Fruit fly (Drosophila melanogaster) whole organism, embryonic: ENCODE data around the gene bol.
A peak's percentile ranks its signal among the peaks of the same experiment; 100 is the strongest.

ENCODE experiments used
- CG10431 ChIP-seq: fragments of 200-800 bp; sonication (Bioruptor generic); optimal IDR thresholded peaks from 3 replicates; lab custom pipeline; 2018; ENCODE audit warnings: missing biosample characterization, mild to moderate bottlenecking, missing genetic modification characterization
- CG11456 ChIP-seq: fragments of 200-800 bp; sonication (Bioruptor generic); IDR thresholded peaks from 3 replicates; pipeline ENCODE4 v1.3.6; 2022; ENCODE audit warnings: missing biosample characterization, missing genetic modification characterization
- CG11504 ChIP-seq: fragments of 200-800 bp; sonication (Bioruptor generic); optimal IDR thresholded peaks from 3 replicates; lab custom pipeline; 2019; ENCODE audit warnings: missing biosample characterization, mild to moderate bottlenecking, missing genetic modification characterization, moderate library complexity
- CG12155 ChIP-seq: fragments of 200-800 bp; sonication (Bioruptor generic); optimal IDR thresholded peaks from 3 replicates; lab custom pipeline; 2016; ENCODE audit warnings: missing biosample characterization, missing genetic modification characterization
- CG12769 ChIP-seq: fragments of 200-800 bp; sonication (Bioruptor generic); optimal IDR thresholded peaks from 2 replicates; lab custom pipeline; 2019; ENCODE audit warnings: missing biosample characterization, mild to moderate bottlenecking, missing genetic modification characterization, moderate library complexity
- CG12942 ChIP-seq: fragments of 200-800 bp; sonication (Bioruptor generic); optimal IDR thresholded peaks from 3 replicates; lab custom pipeline; 2016; ENCODE audit warnings: missing biosample characterization, missing genetic modification characterization
- CG1602 ChIP-seq: fragments of 200-800 bp; sonication (Bioruptor generic); optimal IDR thresholded peaks from 3 replicates; lab custom pipeline; 2016; ENCODE audit warnings: missing biosample characterization, missing genetic modification characterization
- CG16813 ChIP-seq: fragments of 200-800 bp; sonication (Bioruptor generic); IDR thresholded peaks from 3 replicates; pipeline ENCODE4 v1.3.6; 2022; ENCODE audit warnings: missing biosample characterization, missing genetic modification characterization; ENCODE audit not compliant: partially characterized antibody
- CG17385 ChIP-seq: fragments of 200-800 bp; sonication (Bioruptor generic); optimal IDR thresholded peaks from 3 replicates; lab custom pipeline; 2018; ENCODE audit warnings: missing biosample characterization, mild to moderate bottlenecking, missing genetic modification characterization
- CG3163 ChIP-seq: fragments of 200-800 bp; sonication (Bioruptor generic); optimal IDR thresholded peaks from 3 replicates; lab custom pipeline; 2016; ENCODE audit warnings: missing biosample characterization, missing genetic modification characterization
- CG42726 ChIP-seq: fragments of 200-800 bp; sonication (Bioruptor generic); IDR thresholded peaks from 2 replicates; pipeline ENCODE4 v1.3.6; 2022; ENCODE audit warnings: missing biosample characterization, missing genetic modification characterization; ENCODE audit not compliant: partially characterized antibody
- CG7786 ChIP-seq: fragments of 200-800 bp; sonication (Bioruptor generic); optimal IDR thresholded peaks from 2 replicates; lab custom pipeline; 2016; ENCODE audit warnings: missing biosample characterization, missing genetic modification characterization
- CG7839 ChIP-seq: fragments of 200-800 bp; sonication (Bioruptor generic); optimal IDR thresholded peaks from 3 replicates; lab custom pipeline; 2018; ENCODE audit warnings: missing biosample characterization, mild to moderate bottlenecking, missing genetic modification characterization, moderate library complexity
- CG8281 ChIP-seq: fragments of 200-800 bp; sonication (Bioruptor generic); optimal IDR thresholded peaks from 2 replicates; lab custom pipeline; 2018; ENCODE audit warnings: missing biosample characterization, mild to moderate bottlenecking, missing genetic modification characterization, moderate library complexity
- CG8359 ChIP-seq: fragments of 200-800 bp; sonication (Bioruptor generic); optimal IDR thresholded peaks from 2 replicates; lab custom pipeline; 2017; ENCODE audit warnings: missing biosample characterization, mild to moderate bottlenecking, missing genetic modification characterization, borderline replicate concordance
- Dbx ChIP-seq: fragments of 200-800 bp; sonication (Bioruptor generic); IDR thresholded peaks from 3 replicates; pipeline ENCODE4 v1.3.6; 2022; ENCODE audit warnings: missing biosample characterization, missing genetic modification characterization
- Dll ChIP-seq: fragments of 200-800 bp; sonication (Bioruptor generic); IDR thresholded peaks from 4 replicates; pipeline ENCODE4 v1.3.6; 2022; ENCODE audit warnings: missing biosample characterization, missing genetic modification characterization; ENCODE audit not compliant: partially characterized antibody
- Dref ChIP-seq: fragments of 200-800 bp; sonication (Bioruptor generic); IDR thresholded peaks from 2 replicates; pipeline ENCODE4 v1.3.6; 2022; ENCODE audit warnings: missing biosample characterization, missing genetic modification characterization
- E2f2 ChIP-seq: fragments of 200-800 bp; sonication (Bioruptor generic); IDR thresholded peaks from 2 replicates; pipeline ENCODE4 v1.3.6; 2022; ENCODE audit warnings: missing biosample characterization, missing genetic modification characterization
- Ets97D ChIP-seq: fragments of 200-800 bp; sonication (Bioruptor generic); optimal IDR thresholded peaks from 3 replicates; lab custom pipeline; 2016; ENCODE audit warnings: missing biosample characterization, missing genetic modification characterization
- Fer1 ChIP-seq: fragments of 200-800 bp; sonication (Bioruptor generic); optimal IDR thresholded peaks from 2 replicates; lab custom pipeline; 2017; ENCODE audit warnings: missing biosample characterization, mild to moderate bottlenecking, missing genetic modification characterization
- H15 ChIP-seq: fragments of 200-800 bp; sonication (Bioruptor generic); IDR thresholded peaks from 3 replicates; pipeline ENCODE4 v1.3.6; 2022; ENCODE audit warnings: missing biosample characterization, missing genetic modification characterization
- HLH4C ChIP-seq: fragments of 200-800 bp; sonication (Bioruptor generic); IDR thresholded peaks from 3 replicates; pipeline ENCODE4 v1.3.6; 2022; ENCODE audit warnings: missing biosample characterization, missing genetic modification characterization; ENCODE audit not compliant: partially characterized antibody
- Hmr ChIP-seq: fragments of 200-800 bp; sonication (Bioruptor generic); optimal IDR thresholded peaks from 3 replicates; lab custom pipeline; 2017; ENCODE audit warnings: mild to moderate bottlenecking, missing biosample characterization, missing genetic modification reagents, missing genetic modification characterization
- Hr39 ChIP-seq: fragments of >200 bp; optimal IDR thresholded peaks from 2 replicates; lab custom pipeline; 2017
- Sry-β ChIP-seq: fragments of 200-800 bp; sonication (Bioruptor generic); optimal IDR thresholded peaks from 2 replicates; lab custom pipeline; 2018; ENCODE audit warnings: missing biosample characterization, mild to moderate bottlenecking, missing genetic modification characterization, moderate library complexity
- Tbp ChIP-seq: fragments of >200 bp; optimal IDR thresholded peaks from 2 replicates; lab custom pipeline; 2018; ENCODE audit warnings: missing biosample characterization, missing genetic modification characterization
- ato ChIP-seq: fragments of 200-800 bp; sonication (Bioruptor generic); IDR thresholded peaks from 2 replicates; pipeline ENCODE4 v1.3.6; 2022; ENCODE audit warnings: missing biosample characterization, missing genetic modification characterization; ENCODE audit not compliant: partially characterized antibody
- crp ChIP-seq, 2 experiments: fragments of 200-800 bp; sonication (Bioruptor generic); optimal IDR thresholded peaks; 2 replicates in 1 of 2; 3 replicates in 1 of 2; lab custom pipeline; 2017; ENCODE audit warnings: missing biosample characterization in 2 of 2, missing genetic modification characterization in 2 of 2, mild to moderate bottlenecking in 1 of 2, moderate library complexity in 1 of 2
- fru ChIP-seq: fragments of >200 bp; optimal IDR thresholded peaks from 2 replicates; lab custom pipeline; 2017
- gfzf ChIP-seq: fragments of 200-800 bp; sonication (Bioruptor generic); optimal IDR thresholded peaks from 2 replicates; lab custom pipeline; 2016; ENCODE audit warnings: missing biosample characterization, mild to moderate bottlenecking, missing genetic modification characterization, moderate library complexity
- hbn ChIP-seq: fragments of 200-800 bp; sonication (Bioruptor generic); IDR thresholded peaks from 2 replicates; pipeline ENCODE4 v1.3.6; 2022; ENCODE audit warnings: missing biosample characterization, missing genetic modification characterization; ENCODE audit not compliant: partially characterized antibody
- ken ChIP-seq: fragments of 200-800 bp; sonication (Bioruptor generic); IDR thresholded peaks from 3 replicates; pipeline ENCODE4 v1.3.6; 2022; ENCODE audit warnings: missing biosample characterization, missing genetic modification characterization
- lab ChIP-seq: fragments of 200-800 bp; sonication (Bioruptor generic); optimal IDR thresholded peaks from 3 replicates; lab custom pipeline; 2017; ENCODE audit warnings: missing biosample characterization, missing genetic modification characterization, mild to moderate bottlenecking, moderate library complexity, missing genetic modification reagents
- lmd ChIP-seq: fragments of 200-800 bp; sonication (Bioruptor generic); IDR thresholded peaks from 2 replicates; pipeline ENCODE4 v1.3.6; 2022; ENCODE audit warnings: missing biosample characterization, missing genetic modification characterization
- lola ChIP-seq, 3 experiments: fragments of >200 bp in 2 of 3; fragments of 200-800 bp in 1 of 3; sonication (Bioruptor generic) in 1 of 3; optimal IDR thresholded peaks; 2 replicates each; lab custom pipeline; 2017 to 2019; ENCODE audit warnings: missing biosample characterization in 3 of 3, missing genetic modification characterization in 3 of 3, mild to moderate bottlenecking in 1 of 3, moderate library complexity in 1 of 3
- lov ChIP-seq, 2 experiments: fragments of 200-800 bp in 1 of 2; fragments of >200 bp in 1 of 2; sonication (Bioruptor generic) in 1 of 2; IDR thresholded peaks in 1 of 2; optimal IDR thresholded peaks in 1 of 2; 2 replicates in 1 of 2; 3 replicates in 1 of 2; pipeline versions ENCODE4 v1.3.6 to Lab custom; 2017 to 2022; ENCODE audit warnings: missing biosample characterization in 1 of 2, missing genetic modification characterization in 1 of 2
- mam ChIP-seq: fragments of 200-800 bp; sonication (Bioruptor generic); optimal IDR thresholded peaks from 3 replicates; lab custom pipeline; 2016; ENCODE audit warnings: missing biosample characterization, missing genetic modification characterization
- nerfin-2 ChIP-seq: fragments of 200-800 bp; sonication (Bioruptor generic); IDR thresholded peaks from 2 replicates; pipeline ENCODE4 v1.3.6; 2022; ENCODE audit warnings: missing biosample characterization, missing genetic modification characterization; ENCODE audit not compliant: partially characterized antibody
- nom ChIP-seq: fragments of 200-800 bp; sonication (Bioruptor generic); optimal IDR thresholded peaks from 2 replicates; lab custom pipeline; 2017; ENCODE audit warnings: missing biosample characterization, missing genetic modification characterization, mild to moderate bottlenecking, moderate library complexity, missing genetic modification reagents
- pfk ChIP-seq: fragments of 200-800 bp; sonication (Bioruptor generic); optimal IDR thresholded peaks from 2 replicates; lab custom pipeline; 2018; ENCODE audit warnings: missing biosample characterization, mild to moderate bottlenecking, missing genetic modification characterization, moderate library complexity
- phol ChIP-seq: fragments of 200-800 bp; sonication (Bioruptor generic); optimal IDR thresholded peaks from 3 replicates; lab custom pipeline; 2018; ENCODE audit warnings: missing biosample characterization, mild to moderate bottlenecking, missing genetic modification characterization, moderate library complexity
- pzg ChIP-seq: fragments of 200-800 bp; sonication (Bioruptor generic); optimal IDR thresholded peaks from 3 replicates; lab custom pipeline; 2018; ENCODE audit warnings: missing biosample characterization, mild to moderate bottlenecking, missing genetic modification characterization, moderate library complexity
- so ChIP-seq: fragments of 200-800 bp; sonication (Bioruptor generic); IDR thresholded peaks from 3 replicates; pipeline ENCODE4 v1.3.6; 2022; ENCODE audit warnings: missing biosample characterization, missing genetic modification characterization
- sob ChIP-seq: fragments of 200-800 bp; sonication (Bioruptor generic); IDR thresholded peaks from 2 replicates; pipeline ENCODE4 v1.3.6; 2022; ENCODE audit warnings: missing biosample characterization, missing genetic modification characterization
- tll ChIP-seq, 2 experiments: fragments of 200-800 bp in 1 of 2; fragments of >200 bp in 1 of 2; sonication (Bioruptor generic) in 1 of 2; optimal IDR thresholded peaks; 2 replicates each; lab custom pipeline; 2017 to 2019; ENCODE audit warnings: missing biosample characterization in 2 of 2, missing genetic modification characterization in 2 of 2, mild to moderate bottlenecking in 1 of 2, moderate library complexity in 1 of 2
- wor ChIP-seq: fragments of 200-800 bp; sonication (Bioruptor generic); IDR thresholded peaks from 2 replicates; pipeline ENCODE4 v1.3.6; 2022; ENCODE audit warnings: missing biosample characterization, missing genetic modification characterization
- zen ChIP-seq: fragments of 200-800 bp; sonication (Bioruptor generic); optimal IDR thresholded peaks from 3 replicates; lab custom pipeline; 2018; ENCODE audit warnings: missing biosample characterization, mild to moderate bottlenecking, missing genetic modification characterization, moderate library complexity

bol gene

dm6 chr3L:9134349-9134748 is at the start of gene bol, which contains the start of gene Dhpr:
Gene bol, minus strand, starts transcription at chr3L:9134405.
Gene Dhpr, plus strand, starts transcription at chr3L:9134560.
- peak; percentile 44; the same call in 1 of the 2 replicates for TF ChIP-seq sob (GFP tag; lab: Robert Waterston, UW)
- peak; percentile 6 for TF ChIP-seq CG17385 (GFP tag; lab: Kevin White, UChicago)
- no peak for TF ChIP-seq CG7786
- TF ChIP-seq CG12155 (GFP tag; lab: Kevin White, UChicago) = peak; percentile 87
- TF ChIP-seq Ets97D (GFP tag; lab: Kevin White, UChicago) = peak; percentile 89
- 0 out of 3 replicates have a peak, but pooled peaks have one; percentile 27 for TF ChIP-seq HLH4C (GFP tag; lab: Robert Waterston, UW)
- peak; percentile 31 for TF ChIP-seq Fer1 (GFP tag; lab: Kevin White, UChicago)
- peak; percentile 42 for TF ChIP-seq Dref (GFP tag; lab: Robert Waterston, UW)
- TF ChIP-seq mam (GFP tag; lab: Kevin White, UChicago) = peak; percentile 26
- no peak for TF ChIP-seq lov (optimal IDR thresholded peaks at IDR 0.05; lab: Kevin White, UChicago)
- peak; percentile 59; the same call in 1 of the 3 replicates for TF ChIP-seq lov (GFP tag; IDR thresholded peaks at IDR 0.05; lab: Robert Waterston, UW)
- TF ChIP-seq CG10431 = peak; percentile 37
- peak; percentile 50; the same call in 2 of the 4 replicates for TF ChIP-seq Dll (GFP tag; lab: Robert Waterston, UW)
- TF ChIP-seq fru = no peak
- no peak for TF ChIP-seq zen
- no peak for TF ChIP-seq lola (GFP tag; optimal IDR thresholded peaks at IDR 0.05; lab: Kevin White, UChicago)
- TF ChIP-seq Dbx (GFP tag; lab: Robert Waterston, UW) = peak; percentile 28; the same call in 1 of the 3 replicates
- peak; percentile 98 for TF ChIP-seq gfzf (GFP tag; lab: Kevin White, UChicago)
- no peak for TF ChIP-seq H15
- peak; percentile 0 for TF ChIP-seq pfk
- TF ChIP-seq Tbp (GFP tag; lab: Kevin White, UChicago) = no peak
- peak; percentile 38 for TF ChIP-seq CG11504 (tag; lab: Kevin White, UChicago)
- peak; percentile 16 for TF ChIP-seq CG3163
- peak; percentile 18 for TF ChIP-seq lab (GFP tag; lab: Kevin White, UChicago)
- TF ChIP-seq lmd (GFP tag; lab: Robert Waterston, UW) = no peak
- TF ChIP-seq CG16813 (GFP tag; lab: Robert Waterston, UW) = peak; percentile 27; the same call in 1 of the 3 replicates
- TF ChIP-seq CG42726 (GFP tag; lab: Robert Waterston, UW) = peak; percentile 48; the same call in 1 of the 2 replicates
- peak; percentile 39; the same call in 1 of the 2 replicates for TF ChIP-seq ato (GFP tag; lab: Robert Waterston, UW)
- no peak for TF ChIP-seq CG8359 (GFP tag; lab: Kevin White, UChicago)
- 0 out of 3 replicates have a peak, but pooled peaks have one; percentile 24 for TF ChIP-seq so (GFP tag; lab: Robert Waterston, UW)
- TF ChIP-seq nerfin-2 (GFP tag; lab: Robert Waterston, UW) = no peak
- peak in 1 of 2 experiments; percentile 3 for TF ChIP-seq tll (GFP tag; optimal IDR thresholded peaks at IDR 0.05; lab: Kevin White, UChicago)
- 0 out of 3 replicates have a peak, but pooled peaks have one; percentile 10 for TF ChIP-seq CG11456
- TF ChIP-seq CG12942 = no peak
- TF ChIP-seq hbn (GFP tag; lab: Robert Waterston, UW) = peak; percentile 43; the same call in 1 of the 2 replicates
- TF ChIP-seq CG12769 (tag; lab: Kevin White, UChicago) = peak; percentile 64
- peak; percentile 76 to 97 for TF ChIP-seq crp (GFP tag; optimal IDR thresholded peaks at IDR 0.05; lab: Kevin White, UChicago)
- TF ChIP-seq nom = peak; percentile 3
- TF ChIP-seq Hr39 = no peak
- TF ChIP-seq phol (tag; lab: Kevin White, UChicago) = peak; percentile 29
- peak; percentile 85 for TF ChIP-seq Sry-β (GFP tag; lab: Kevin White, UChicago)
- no peak for TF ChIP-seq CG8281 (tag; lab: Kevin White, UChicago)
- peak; percentile 45 for TF ChIP-seq Hmr (GFP tag; lab: Kevin White, UChicago)
- peak; percentile 36; the same call in 2 of the 3 replicates for TF ChIP-seq ken
- TF ChIP-seq wor (GFP tag; lab: Robert Waterston, UW) = no peak
- peak; percentile 94 for TF ChIP-seq pzg (GFP tag; lab: Kevin White, UChicago)
- TF ChIP-seq E2f2 (GFP tag; lab: Robert Waterston, UW) = peak; percentile 76
- no peak for TF ChIP-seq CG1602
- TF ChIP-seq CG7839 (tag; lab: Kevin White, UChicago) = no peak
